Worm (Caenorhabditis elegans): ENCODE data around the gene Y43F4B.10.

The Y43F4B.10 gene

ce11 chrIII:13305537-13305936, 8.3 kb upstream of the Y43F4B.10 start:
- TF ChIP-seq F52B5.7 (tag; optimal IDR thresholded peaks at IDR 0.05) (no peak), lin-26 (GFP tag; IDR thresholded peaks at IDR 0.05) (peak; percentile 35; the same call in 1 of the 2 replicates)

- TF ChIP-seq madf-6 (GFP tag; IDR thresholded peaks at IDR 0.05): peak; percentile 90
- TF ChIP-seq F10E7.11 (tag; optimal IDR thresholded peaks at IDR 0.05): no peak
- peak; percentile 66 for TF ChIP-seq ceh-91 (GFP tag; IDR thresholded peaks at IDR 0.05)
- peak; percentile 47 for TF ChIP-seq rcor-1 (GFP tag; IDR thresholded peaks at IDR 0.05)
- TF ChIP-seq ztf-26 (tag; optimal IDR thresholded peaks at IDR 0.05): no peak
- TF ChIP-seq mcd-1 (GFP tag; IDR thresholded peaks at IDR 0.05): peak; percentile 62
- TF ChIP-seq snpc-1.3 (tag; optimal IDR thresholded peaks at IDR 0.05; ENCODE audit: insufficient read depth): peak; percentile 56
- no peak for TF ChIP-seq Y67H2A.10 (GFP tag; conservative IDR thresholded peaks at IDR 0.05)
- no peak for TF ChIP-seq ztf-22 (GFP tag; optimal IDR thresholded peaks at IDR 0.05)
- TF ChIP-seq B0261.1 (tag; optimal IDR thresholded peaks at IDR 0.05): no peak
- no peak for TF ChIP-seq egl-18 (GFP tag; IDR thresholded peaks at IDR 0.05)
- peak; percentile 84 for TF ChIP-seq dpl-1 (GFP tag; optimal IDR thresholded peaks at IDR 0.05)
- TF ChIP-seq B0336.3 (GFP tag; IDR thresholded peaks at IDR 0.05): no peak
- TF ChIP-seq hmg-1.2 (GFP tag; IDR thresholded peaks at IDR 0.05): peak; percentile 13; the same call in 1 of the 2 replicates
- TF ChIP-seq snpc-4 (GFP tag; optimal IDR thresholded peaks at IDR 0.05): no peak
- TF ChIP-seq snpc-4 (tag; optimal IDR thresholded peaks at IDR 0.05): no peak
- no peak for TF ChIP-seq gei-17 (GFP tag; optimal IDR thresholded peaks at IDR 0.05)
- TF ChIP-seq lin-35 (GFP tag; optimal IDR thresholded peaks at IDR 0.05): peak in 1 of 3 experiments; percentile 44
- TF ChIP-seq F57A8.1 (GFP tag; optimal IDR thresholded peaks at IDR 0.05): no peak
- no peak for TF ChIP-seq let-607 (tag; optimal IDR thresholded peaks at IDR 0.05)
- TF ChIP-seq snpc-3.4 (tag; optimal IDR thresholded peaks at IDR 0.05): peak; percentile 51
- TF ChIP-seq ama-1 (optimal IDR thresholded peaks at IDR 0.05): no peak
- TF ChIP-seq ama-1 (GFP tag; optimal IDR thresholded peaks at IDR 0.05): no peak
- TF ChIP-seq bed-2 (GFP tag; IDR thresholded peaks at IDR 0.05): no peak
- no peak for TF ChIP-seq ZK185.1 (tag; optimal IDR thresholded peaks at IDR 0.05; ENCODE audit: poor library complexity, severe bottlenecking)
- no peak for TF ChIP-seq hlh-12 (tag; optimal IDR thresholded peaks at IDR 0.05)
- TF ChIP-seq Y56A3A.18 (GFP tag; IDR thresholded peaks at IDR 0.05): no peak
- no peak for TF ChIP-seq Y95B8A.8 (GFP tag; IDR thresholded peaks at IDR 0.05)
- no peak for TF ChIP-seq nhr-27 (tag; optimal IDR thresholded peaks at IDR 0.05)
- no peak for TF ChIP-seq ceh-40 (GFP tag; IDR thresholded peaks at IDR 0.05)
- no peak for TF ChIP-seq ztf-25 (GFP tag; IDR thresholded peaks at IDR 0.05)
- TF ChIP-seq sdz-38 (tag; optimal IDR thresholded peaks at IDR 0.05): no peak
- TF ChIP-seq C06A6.2 (GFP tag; conservative IDR thresholded peaks at IDR 0.05): no peak
- no peak for TF ChIP-seq cebp-1 (GFP tag; IDR thresholded peaks at IDR 0.05)
- TF ChIP-seq cebp-1 (tag; optimal IDR thresholded peaks at IDR 0.05): peak; percentile 41
- TF ChIP-seq D2030.7 (GFP tag; IDR thresholded peaks at IDR 0.05): peak; percentile 86
- TF ChIP-seq F23B12.7 (tag; optimal IDR thresholded peaks at IDR 0.05; ENCODE audit: insufficient read depth): peak; percentile 78
- TF ChIP-seq C17E4.6 (GFP tag; IDR thresholded peaks at IDR 0.05): peak; percentile 37; the same call in 1 of the 2 replicates
- TF ChIP-seq tbp1 (GFP tag; optimal IDR thresholded peaks at IDR 0.05): peak; percentile 11
- no peak for TF ChIP-seq somi-1 (GFP tag; optimal IDR thresholded peaks at IDR 0.05)
- no peak for TF ChIP-seq nhr-80 (tag; optimal IDR thresholded peaks at IDR 0.05)
- TF ChIP-seq attf-6 (GFP tag; IDR thresholded peaks at IDR 0.05): no peak
- TF ChIP-seq ceh-27 (GFP tag; optimal IDR thresholded peaks at IDR 0.05): no peak
- peak; percentile 64 for TF ChIP-seq lsl-1 (GFP tag; optimal IDR thresholded peaks at IDR 0.05)
- no peak for TF ChIP-seq Y79H2A.3 (GFP tag; conservative IDR thresholded peaks at IDR 0.05)
- TF ChIP-seq ztf-28 (GFP tag; IDR thresholded peaks at IDR 0.05): no peak
These were observed 6.8 kb upstream of the Y43F4B.10 start, which contains the start of the genes klp-19 and slc-36.1 for ce11 chrIII:13307107-13307506. klp-19 (minus strand) TSS chrIII:13307259. slc-36.1 (plus strand) TSS chrIII:13307502.
